Worm (Caenorhabditis elegans) whole organism, L1 larva: Measurements from ENCODE around the gene tag-340.

Source experiments
- C04F5.9 ChIP-seq: sonication (generic microtip); optimal IDR thresholded peaks from 2 replicates; lab custom pipeline; 2016; ENCODE audit warnings: missing genetic modification characterization, missing compliant biosample characterization
- C34B4.2 ChIP-seq: sonication (generic microtip); optimal IDR thresholded peaks from 2 replicates; lab custom pipeline; 2017; ENCODE audit warnings: mild to moderate bottlenecking, missing genetic modification characterization, missing compliant biosample characterization
- F16B12.6 ChIP-seq: fragments of 150-350 bp; optimal IDR thresholded peaks from 2 replicates; lab custom pipeline; 2014; ENCODE audit warnings: missing biosample characterization, missing genetic modification characterization
- aha-1 ChIP-seq: fragments of 150-350 bp; optimal IDR thresholded peaks from 2 replicates; lab custom pipeline; 2014; ENCODE audit warnings: missing biosample characterization, missing genetic modification characterization
- alr-1 ChIP-seq: fragments of 200-800 bp; sonication (Bioruptor generic); optimal IDR thresholded peaks from 2 replicates; lab custom pipeline; 2018; ENCODE audit warnings: borderline replicate concordance, mild to moderate bottlenecking, missing genetic modification characterization, missing compliant biosample characterization
- ceh-8 ChIP-seq: fragments of 200-800 bp; sonication (Bioruptor generic); optimal IDR thresholded peaks from 2 replicates; lab custom pipeline; 2018; ENCODE audit warnings: mild to moderate bottlenecking, missing genetic modification characterization, moderate library complexity, missing compliant biosample characterization
- ceh-82 ChIP-seq, 3 experiments: fragments of 150-350 bp in 1 of 3; sonication (generic microtip) in 2 of 3; optimal IDR thresholded peaks; 2 replicates each; lab custom pipeline; 2014 to 2017; ENCODE audit warnings: missing biosample characterization in 3 of 3, missing genetic modification characterization in 3 of 3
- ceh-90 ChIP-seq: sonication (generic microtip); optimal IDR thresholded peaks from 2 replicates; lab custom pipeline; 2016; ENCODE audit warnings: missing genetic modification characterization, missing compliant biosample characterization
- dpl-1 ChIP-seq, 3 experiments: fragments of 150-350 bp in 2 of 3; sonication (generic microtip) in 1 of 3; optimal IDR thresholded peaks; 2 replicates each; lab custom pipeline; 2014 to 2017; ENCODE audit warnings: missing biosample characterization in 3 of 3, missing genetic modification characterization in 3 of 3, missing genetic modification reagents in 3 of 3
- dsc-1 ChIP-seq: sonication (generic microtip); optimal IDR thresholded peaks from 2 replicates; lab custom pipeline; 2016; ENCODE audit warnings: mild to moderate bottlenecking, missing genetic modification characterization, missing compliant biosample characterization
- efl-1 ChIP-seq, 4 experiments: fragments of 150-350 bp; optimal IDR thresholded peaks in 3 of 4; peaks in 1 of 4; 1 replicate in 1 of 4; 2 replicates in 3 of 4; lab custom pipeline; 2014; ENCODE audit warnings: missing biosample characterization in 2 of 4, missing genetic modification characterization in 2 of 4, missing genetic modification reagents in 2 of 4
- elt-2 ChIP-seq: sonication (generic microtip); optimal IDR thresholded peaks from 2 replicates; lab custom pipeline; 2016; ENCODE audit warnings: missing genetic modification characterization, mild to moderate bottlenecking, inconsistent platforms, missing compliant biosample characterization, missing genetic modification reagents
- fkh-4 ChIP-seq: sonication (generic microtip); optimal IDR thresholded peaks from 2 replicates; lab custom pipeline; 2016; ENCODE audit warnings: missing compliant biosample characterization, missing genetic modification characterization, borderline replicate concordance
- fkh-8 ChIP-seq: sonication (generic microtip); optimal IDR thresholded peaks from 2 replicates; lab custom pipeline; 2016; ENCODE audit warnings: mild to moderate bottlenecking, missing genetic modification characterization, missing compliant biosample characterization
- grh-1 ChIP-seq: fragments of 200-800 bp; sonication (Bioruptor generic); IDR thresholded peaks from 2 replicates; pipeline ENCODE4 v1.3.6; 2022; ENCODE audit warnings: missing genetic modification reagents, missing genetic modification characterization, missing compliant biosample characterization
- hpl-2 ChIP-seq: fragments of 150-350 bp; optimal IDR thresholded peaks from 2 replicates; lab custom pipeline; 2014; ENCODE audit warnings: missing biosample characterization, missing genetic modification reagents, missing genetic modification characterization
- irx-1 ChIP-seq: sonication (generic microtip); optimal IDR thresholded peaks from 2 replicates; lab custom pipeline; 2016; ENCODE audit warnings: missing genetic modification characterization, missing compliant biosample characterization
- isw-1 ChIP-seq: fragments of 200-800 bp; sonication (Bioruptor generic); IDR thresholded peaks from 2 replicates; pipeline ENCODE4 v1.3.6; 2022; ENCODE audit warnings: missing genetic modification characterization, missing compliant biosample characterization
- lin-35 ChIP-seq, 2 experiments: fragments of 150-350 bp; optimal IDR thresholded peaks; 2 replicates each; lab custom pipeline; 2014; ENCODE audit warnings: missing biosample characterization in 2 of 2, missing genetic modification characterization in 2 of 2, missing genetic modification reagents in 2 of 2
- lir-3 ChIP-seq: sonication (generic microtip); optimal IDR thresholded peaks from 2 replicates; lab custom pipeline; 2016; ENCODE audit warnings: mild to moderate bottlenecking, missing genetic modification characterization, moderate library complexity, missing compliant biosample characterization; ENCODE audit not compliant: poor library complexity
- mab-9 ChIP-seq: fragments of 200-800 bp; sonication (Bioruptor generic); IDR thresholded peaks from 2 replicates; pipeline ENCODE4 v1.3.6; 2022; ENCODE audit warnings: missing genetic modification reagents, missing genetic modification characterization, missing compliant biosample characterization
- mep-1 ChIP-seq: fragments of 150-350 bp; optimal IDR thresholded peaks from 2 replicates; lab custom pipeline; 2014; ENCODE audit warnings: missing biosample characterization, missing genetic modification characterization
- nhr-12 ChIP-seq: sonication (generic microtip); optimal IDR thresholded peaks from 2 replicates; lab custom pipeline; 2017; ENCODE audit warnings: missing biosample characterization, missing genetic modification characterization
- nhr-19 ChIP-seq: fragments of 200-800 bp; sonication (Bioruptor generic); conservative IDR thresholded peaks from 2 replicates; pipeline ENCODE4 v1.3.6; 2022; ENCODE audit warnings: missing genetic modification characterization, missing compliant biosample characterization
- nhr-20 ChIP-seq: sonication (generic microtip); optimal IDR thresholded peaks from 2 replicates; lab custom pipeline; 2016; ENCODE audit warnings: mild to moderate bottlenecking, missing genetic modification characterization, missing compliant biosample characterization
- nhr-237 ChIP-seq: fragments of 150-350 bp; optimal IDR thresholded peaks from 2 replicates; lab custom pipeline; 2014; ENCODE audit warnings: missing biosample characterization, missing genetic modification characterization
- nhr-28 ChIP-seq: fragments of 150-350 bp; optimal IDR thresholded peaks from 2 replicates; lab custom pipeline; 2014; ENCODE audit warnings: missing biosample characterization, missing genetic modification characterization
- nhr-47 ChIP-seq: sonication (generic microtip); optimal IDR thresholded peaks from 2 replicates; lab custom pipeline; 2016; ENCODE audit warnings: mild to moderate bottlenecking, missing genetic modification characterization, moderate library complexity, missing compliant biosample characterization
- nhr-71 ChIP-seq: sonication (generic microtip); optimal IDR thresholded peaks from 2 replicates; lab custom pipeline; 2016; ENCODE audit warnings: mild to moderate bottlenecking, missing genetic modification characterization, moderate library complexity, missing compliant biosample characterization
- nhr-76 ChIP-seq: sonication (generic microtip); optimal IDR thresholded peaks from 2 replicates; lab custom pipeline; 2017; ENCODE audit warnings: missing biosample characterization, missing genetic modification characterization
- nhr-77 ChIP-seq: fragments of 150-350 bp; optimal IDR thresholded peaks from 2 replicates; lab custom pipeline; 2014; ENCODE audit warnings: missing biosample characterization, missing genetic modification characterization
- nhr-84 ChIP-seq: sonication (generic microtip); optimal IDR thresholded peaks from 2 replicates; lab custom pipeline; 2017; ENCODE audit warnings: missing biosample characterization, missing genetic modification characterization
- nhr-85 ChIP-seq: sonication (generic microtip); peaks from one replicate; lab custom pipeline; 2016; ENCODE audit warnings: missing genetic modification characterization, inconsistent platforms, missing compliant biosample characterization
- pag-3 ChIP-seq: sonication (generic microtip); optimal IDR thresholded peaks from 2 replicates; lab custom pipeline; 2017; ENCODE audit warnings: missing genetic modification characterization, mild to moderate bottlenecking, missing compliant biosample characterization, antibody characterized with exemption, borderline replicate concordance; ENCODE audit not compliant: insufficient read depth
- pax-3 ChIP-seq: fragments of 200-800 bp; sonication (Bioruptor generic); optimal IDR thresholded peaks from 2 replicates; lab custom pipeline; 2018; ENCODE audit warnings: mild to moderate bottlenecking, missing genetic modification characterization, moderate library complexity, missing compliant biosample characterization
- pqm-1 ChIP-seq: sonication (generic microtip); optimal IDR thresholded peaks from 3 replicates; lab custom pipeline; 2017; ENCODE audit warnings: missing biosample characterization, missing genetic modification characterization
- rnt-1 ChIP-seq: sonication (generic microtip); optimal IDR thresholded peaks from 2 replicates; lab custom pipeline; 2016; ENCODE audit warnings: mild to moderate bottlenecking, missing genetic modification characterization, moderate library complexity, missing compliant biosample characterization
- skn-1 ChIP-seq: fragments of 150-350 bp; optimal IDR thresholded peaks from 2 replicates; lab custom pipeline; 2014; ENCODE audit warnings: missing biosample characterization, missing genetic modification characterization
- snpc-4 ChIP-seq: fragments of 150-350 bp; optimal IDR thresholded peaks from 2 replicates; lab custom pipeline; 2014; ENCODE audit warnings: missing biosample characterization, missing genetic modification characterization
- snu-23 ChIP-seq: sonication (generic microtip); optimal IDR thresholded peaks from 2 replicates; lab custom pipeline; 2016; ENCODE audit warnings: missing genetic modification characterization, missing compliant biosample characterization
- sptf-1 ChIP-seq: fragments of 150-350 bp; optimal IDR thresholded peaks from 2 replicates; lab custom pipeline; 2014; ENCODE audit warnings: missing biosample characterization, missing genetic modification characterization
- sup-37 ChIP-seq: fragments of 200-800 bp; sonication (Bioruptor generic); optimal IDR thresholded peaks from 2 replicates; lab custom pipeline; 2018; ENCODE audit warnings: mild to moderate bottlenecking, missing genetic modification characterization, missing compliant biosample characterization
- tbx-2 ChIP-seq: sonication (generic microtip); optimal IDR thresholded peaks from 2 replicates; lab custom pipeline; 2016; ENCODE audit warnings: missing genetic modification characterization, missing compliant biosample characterization
- tlp-1 ChIP-seq: fragments of 150-350 bp; optimal IDR thresholded peaks from 2 replicates; lab custom pipeline; 2014; ENCODE audit warnings: missing biosample characterization, missing genetic modification characterization
- unc-30 ChIP-seq: sonication (generic microtip); optimal IDR thresholded peaks from 2 replicates; lab custom pipeline; 2017; ENCODE audit warnings: missing biosample characterization, missing genetic modification characterization
- unc-86 ChIP-seq: sonication (generic microtip); optimal IDR thresholded peaks from 2 replicates; lab custom pipeline; 2016; ENCODE audit warnings: missing genetic modification characterization, missing compliant biosample characterization
- unc-98 ChIP-seq: fragments of 200-800 bp; sonication (Bioruptor generic); IDR thresholded peaks from 2 replicates; pipeline ENCODE4 v1.3.6; 2022; ENCODE audit warnings: missing genetic modification characterization, missing compliant biosample characterization
- vab-15 ChIP-seq: sonication (generic microtip); optimal IDR thresholded peaks from 2 replicates; lab custom pipeline; 2017; ENCODE audit warnings: missing genotype, mild to moderate bottlenecking, missing genetic modification characterization, missing compliant biosample characterization
- zag-1 ChIP-seq: fragments of 150-350 bp; optimal IDR thresholded peaks from 2 replicates; lab custom pipeline; 2014; ENCODE audit warnings: missing biosample characterization, missing genetic modification characterization
- zip-4 ChIP-seq: fragments of 200-800 bp; sonication (Bioruptor generic); optimal IDR thresholded peaks from 2 replicates; lab custom pipeline; 2018; ENCODE audit warnings: mild to moderate bottlenecking, missing genetic modification characterization, moderate library complexity, missing compliant biosample characterization
- ztf-11 ChIP-seq, 2 experiments: sonication (generic microtip); optimal IDR thresholded peaks; 2 replicates each; lab custom pipeline; 2016 to 2017; ENCODE audit warnings: missing genetic modification characterization in 2 of 2, missing biosample characterization in 1 of 2, missing compliant biosample characterization in 1 of 2
- ztf-4 ChIP-seq: fragments of 150-350 bp; optimal IDR thresholded peaks from 2 replicates; lab custom pipeline; 2014; ENCODE audit warnings: missing biosample characterization, missing genetic modification characterization

The tag-340 gene

DNA sequence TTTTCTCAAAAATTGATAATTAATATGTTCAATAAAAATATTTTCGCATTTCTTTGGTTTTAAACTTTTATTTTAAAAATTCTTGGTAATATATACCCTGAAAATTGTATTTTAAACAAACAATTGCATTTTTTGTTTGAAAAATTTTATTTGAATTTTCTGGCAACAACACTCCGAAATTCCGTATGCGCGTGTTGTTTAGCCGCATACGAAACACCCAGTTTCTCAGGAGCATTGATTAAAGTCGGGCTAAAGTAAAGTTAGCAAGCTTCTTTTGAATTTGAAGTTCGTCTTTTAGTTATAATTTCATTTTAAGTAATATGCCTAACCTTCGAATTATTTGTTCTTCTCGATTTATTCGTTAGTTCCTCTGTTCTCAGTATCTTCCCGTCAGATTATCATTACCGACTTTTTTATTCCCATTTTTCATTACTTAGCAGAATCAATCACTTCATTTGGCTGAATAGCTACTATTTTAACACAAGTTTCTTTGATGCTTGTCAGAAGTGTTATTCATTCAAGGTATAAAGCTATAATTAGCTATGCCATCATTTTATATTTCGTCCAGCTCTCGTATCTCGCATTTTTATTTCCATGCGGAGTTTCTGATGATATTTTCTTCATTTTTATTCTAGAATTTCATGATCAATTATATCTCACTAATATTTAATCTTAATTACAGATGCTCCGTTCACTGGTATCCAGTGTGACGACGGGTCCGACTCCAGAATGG is 34.8 kb downstream of the tag-340 start, which contains the start of gene mrps-18C (continued):
- TF ChIP-seq snpc-4 (tag; lab: Kevin White, UChicago) = no peak
- peak; percentile 45 for TF ChIP-seq nhr-71 (tag; lab: Kevin White, UChicago)
- TF ChIP-seq nhr-20 (tag; lab: Kevin White, UChicago) = no peak
- TF ChIP-seq F16B12.6 = no peak
- no peak for TF ChIP-seq ceh-8
- TF ChIP-seq skn-1 (tag; lab: Kevin White, UChicago) = no peak
- TF ChIP-seq C34B4.2 (tag; lab: Kevin White, UChicago) = no peak
- TF ChIP-seq dsc-1 (tag; lab: Kevin White, UChicago) = no peak
- peak in 1 of 3 experiments; percentile 11 for TF ChIP-seq ceh-82 (tag; optimal IDR thresholded peaks at IDR 0.05; lab: Kevin White, UChicago)
- TF ChIP-seq snu-23 = peak; percentile 16
- no peak for TF ChIP-seq C04F5.9 (tag; lab: Kevin White, UChicago)
- TF ChIP-seq nhr-12 (tag; lab: Kevin White, UChicago) = no peak
- TF ChIP-seq ceh-90 (tag; lab: Kevin White, UChicago) = no peak
- peak; percentile 2 for TF ChIP-seq nhr-85
- no peak for TF ChIP-seq unc-86 (tag; lab: Kevin White, UChicago)
- peak; percentile 42 to 70 (median 59) for TF ChIP-seq dpl-1 (GFP tag; optimal IDR thresholded peaks at IDR 0.05; lab: Kevin White, UChicago)
- no peak for TF ChIP-seq nhr-77 (tag; lab: Kevin White, UChicago)
- TF ChIP-seq pag-3 (tag; lab: Kevin White, UChicago) = no peak
- no peak for TF ChIP-seq isw-1 (GFP tag; lab: Robert Waterston, UW)
- TF ChIP-seq irx-1 (tag; lab: Kevin White, UChicago) = no peak
- TF ChIP-seq fkh-8 (tag; lab: Kevin White, UChicago) = no peak
- no peak for TF ChIP-seq vab-15
- peak; percentile 47 for TF ChIP-seq mep-1 (tag; lab: Kevin White, UChicago)
- no peak for TF ChIP-seq sup-37 (GFP tag; lab: Kevin White, UChicago)
- no peak for TF ChIP-seq pax-3 (tag; lab: Kevin White, UChicago)
- TF ChIP-seq unc-30 (tag; lab: Kevin White, UChicago) = no peak
- TF ChIP-seq tlp-1 (tag; lab: Kevin White, UChicago) = no peak
- TF ChIP-seq lin-35 (GFP tag; optimal IDR thresholded peaks at IDR 0.05; lab: Kevin White, UChicago) = peak; percentile 60 to 69
- no peak for TF ChIP-seq ztf-11 (tag; optimal IDR thresholded peaks at IDR 0.05; lab: Kevin White, UChicago)
- no peak for TF ChIP-seq nhr-19 (GFP tag; lab: Robert Waterston, UW)
- no peak for TF ChIP-seq nhr-237 (tag; lab: Kevin White, UChicago)
- no peak for TF ChIP-seq unc-98 (GFP tag; lab: Robert Waterston, UW)
- no peak for TF ChIP-seq sptf-1
- no peak for TF ChIP-seq ztf-4
- no peak for TF ChIP-seq hpl-2 (GFP tag; lab: Kevin White, UChicago)
- TF ChIP-seq lir-3 = no peak
- no peak for TF ChIP-seq nhr-84 (tag; lab: Kevin White, UChicago)
- TF ChIP-seq alr-1 (tag; lab: Kevin White, UChicago) = no peak
- TF ChIP-seq mab-9 = no peak
- no peak for TF ChIP-seq zag-1
- no peak for TF ChIP-seq aha-1 (tag; lab: Kevin White, UChicago)
- peak; percentile 49 for TF ChIP-seq nhr-47 (tag; lab: Kevin White, UChicago)
- no peak for TF ChIP-seq grh-1
- TF ChIP-seq fkh-4 (tag; lab: Kevin White, UChicago) = no peak
- TF ChIP-seq nhr-76 = no peak
- no peak for TF ChIP-seq elt-2 (tag; lab: Kevin White, UChicago)
- no peak for TF ChIP-seq pqm-1 (tag; lab: Kevin White, UChicago)
- TF ChIP-seq efl-1 (optimal IDR thresholded peaks at IDR 0.05; lab: Kevin White, UChicago) = peak; percentile 48 to 66
- TF ChIP-seq efl-1 (GFP tag; optimal IDR thresholded peaks at IDR 0.05 in 1 of 2; lab: Kevin White, UChicago) = peak; percentile 68 to 96
- TF ChIP-seq tbx-2 = no peak
- TF ChIP-seq rnt-1 (tag; lab: Kevin White, UChicago) = peak; percentile 35
- no peak for TF ChIP-seq zip-4 (GFP tag; lab: Kevin White, UChicago)
- TF ChIP-seq nhr-28 (tag; lab: Kevin White, UChicago) = no peak
